Fruit fly (Drosophila melanogaster): ENCODE results near the gene CG7768.

CG7768 gene

DNA sequence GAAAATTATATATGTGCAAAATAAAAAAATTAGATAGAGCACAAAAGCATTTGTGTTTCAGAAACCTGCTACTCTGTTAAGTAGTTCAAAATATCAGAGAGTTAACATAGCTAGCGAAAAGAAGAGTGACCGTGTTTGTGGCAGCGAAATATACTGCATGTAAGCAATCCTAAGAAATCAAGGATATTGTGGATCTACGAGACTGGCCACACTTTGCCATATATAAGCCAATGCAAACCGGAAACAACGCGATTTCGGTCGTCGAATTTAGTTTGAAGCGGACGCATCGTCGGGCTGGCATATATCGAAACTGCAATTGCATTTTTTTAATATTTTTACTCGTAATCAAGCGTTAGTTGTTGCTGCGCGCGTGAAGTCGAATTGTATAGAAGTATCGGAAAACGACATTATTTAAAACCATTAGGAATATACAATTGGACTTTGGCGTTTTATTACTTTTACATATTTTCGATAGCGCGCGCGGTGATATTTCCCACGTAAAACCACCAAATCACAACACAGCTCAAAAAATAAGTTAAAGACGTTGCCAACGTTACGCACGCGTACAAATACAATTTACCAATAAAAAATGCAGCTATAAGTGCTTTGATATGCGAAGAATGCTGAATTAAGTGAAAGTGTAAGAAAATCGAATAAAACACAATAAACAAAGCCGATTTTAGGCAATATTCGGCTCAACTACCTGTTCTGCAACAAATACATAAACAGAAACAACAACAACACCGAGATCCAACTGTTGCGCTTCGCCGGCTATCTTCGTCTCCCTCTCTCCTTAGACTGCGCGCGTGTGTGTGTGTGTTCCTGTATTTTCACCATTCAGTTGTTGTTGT, 27.2 kb upstream of the CG7768 start, which contains the start of gene nuf (continued):
- TF ChIP-seq CoRest (tag; optimal IDR thresholded peaks at IDR 0.05) (no peak), gfzf (GFP tag; optimal IDR thresholded peaks at IDR 0.05) (peak; percentile 86), Dp (GFP tag; optimal IDR thresholded peaks at IDR 0.05) (peak; percentile 53), Pdp1 (GFP tag; optimal IDR thresholded peaks at IDR 0.05) (peak in 1 of 2 experiments; percentile 33), tx (GFP tag; optimal IDR thresholded peaks at IDR 0.05) (no peak), gt (GFP tag; IDR thresholded peaks at IDR 0.05) (no peak), Trl (optimal IDR thresholded peaks at IDR 0.05) (no peak), Trl (GFP tag; optimal IDR thresholded peaks at IDR 0.05) (peak; percentile 16), Kr (GFP tag; optimal IDR thresholded peaks at IDR 0.05) (peak; percentile 34), CG9437 (GFP tag; optimal IDR thresholded peaks at IDR 0.05) (peak; percentile 3), CG42726 (GFP tag; IDR thresholded peaks at IDR 0.05; ENCODE audit: partially characterized antibody) (peak; percentile 71), CG11093 (GFP tag; IDR thresholded peaks at IDR 0.05) (no peak), CG10959 (GFP tag; IDR thresholded peaks at IDR 0.05) (no peak), tup (GFP tag; optimal IDR thresholded peaks at IDR 0.05) (no peak), CG7556 (GFP tag; optimal IDR thresholded peaks at IDR 0.05) (no peak), bcd (GFP tag; optimal IDR thresholded peaks at IDR 0.05) (peak; percentile 32), lab (GFP tag; optimal IDR thresholded peaks at IDR 0.05) (peak; percentile 63), CG2889 (GFP tag; IDR thresholded peaks at IDR 0.05) (no peak), Mad (GFP tag; optimal IDR thresholded peaks at IDR 0.05) (peak; percentile 25), CG4854 (GFP tag; optimal IDR thresholded peaks at IDR 0.05) (no peak), CG14965 (GFP tag; optimal IDR thresholded peaks at IDR 0.05; ENCODE audit: borderline replicate concordance) (no peak), CG13287 (GFP tag; IDR thresholded peaks at IDR 0.05; ENCODE audit: partially characterized antibody) (peak; percentile 35; the same call in 1 of the 2 replicates), zf30C (GFP tag; optimal IDR thresholded peaks at IDR 0.05) (no peak), CG7839 (tag; optimal IDR thresholded peaks at IDR 0.05) (peak; percentile 23), CG6683 (GFP tag; optimal IDR thresholded peaks at IDR 0.05) (peak; percentile 54), CG2120 (GFP tag; optimal IDR thresholded peaks at IDR 0.05) (no peak), CG12219 (GFP tag; optimal IDR thresholded peaks at IDR 0.05) (peak; percentile 39), ttk (GFP tag; IDR thresholded peaks at IDR 0.05) (peak; percentile 33; the same call in 1 of the 2 replicates), Bteb2 (GFP tag; optimal IDR thresholded peaks at IDR 0.05) (no peak), CG12744 (GFP tag; optimal IDR thresholded peaks at IDR 0.05) (no peak), Mrtf (GFP tag; IDR thresholded peaks at IDR 0.05) (no peak), CG7786 (GFP tag; optimal IDR thresholded peaks at IDR 0.05) (no peak), cas (GFP tag; IDR thresholded peaks at IDR 0.05) (no peak), rib (GFP tag; IDR thresholded peaks at IDR 0.05) (peak; percentile 80), CG3065 (GFP tag; optimal IDR thresholded peaks at IDR 0.05) (no peak), Six4 (GFP tag; optimal IDR thresholded peaks at IDR 0.05) (peak; percentile 41), kah (GFP tag; optimal IDR thresholded peaks at IDR 0.05) (peak; percentile 62), CG17612 (GFP tag; IDR thresholded peaks at IDR 0.05) (no peak), CG4282 (GFP tag; optimal IDR thresholded peaks at IDR 0.05) (no peak), Doc2 (GFP tag; IDR thresholded peaks at IDR 0.05) (no peak), Dad (GFP tag; optimal IDR thresholded peaks at IDR 0.05) (peak; percentile 7), yki (optimal IDR thresholded peaks at IDR 0.05) (no peak), Jarid2 (GFP tag; optimal IDR thresholded peaks at IDR 0.05) (peak; percentile 96), sd (tag; optimal IDR thresholded peaks at IDR 0.05) (no peak), tio (GFP tag; optimal IDR thresholded peaks at IDR 0.05) (no peak), Adf1 (GFP tag; IDR thresholded peaks at IDR 0.05) (peak; percentile 33; the same call in 1 of the 2 replicates), Atf-2 (GFP tag; optimal IDR thresholded peaks at IDR 0.05) (no peak), pb (GFP tag; optimal IDR thresholded peaks at IDR 0.05) (peak; percentile 19), sim (GFP tag; IDR thresholded peaks at IDR 0.05) (no peak), Atf3 (GFP tag; optimal IDR thresholded peaks at IDR 0.05) (no peak)

Measured in whole organism, embryonic.